Fruit fly (Drosophila melanogaster) whole organism, embryonic: ENCODE results near the gene Phb1.

Experiments used
- Blimp-1 ChIP-seq: fragments of 200-800 bp; sonication (Bioruptor generic); optimal IDR thresholded peaks from 3 replicates; lab custom pipeline; 2018; ENCODE audit warnings: missing biosample characterization, missing genetic modification characterization, mild to moderate bottlenecking, moderate library complexity, missing genetic modification reagents
- CG11695 ChIP-seq: fragments of 200-800 bp; sonication (Bioruptor generic); IDR thresholded peaks from 3 replicates; pipeline ENCODE4 v1.3.6; 2022; ENCODE audit warnings: missing biosample characterization, missing genetic modification characterization
- CG11696 ChIP-seq: fragments of 200-800 bp; sonication (Bioruptor generic); IDR thresholded peaks from 2 replicates; pipeline ENCODE4 v1.3.6; 2022; ENCODE audit warnings: missing biosample characterization, missing genetic modification characterization
- CG12104 ChIP-seq: fragments of 200-800 bp; sonication (Bioruptor generic); optimal IDR thresholded peaks from 3 replicates; lab custom pipeline; 2016; ENCODE audit warnings: missing biosample characterization, missing genetic modification characterization
- CG12769 ChIP-seq: fragments of 200-800 bp; sonication (Bioruptor generic); optimal IDR thresholded peaks from 2 replicates; lab custom pipeline; 2019; ENCODE audit warnings: missing biosample characterization, mild to moderate bottlenecking, missing genetic modification characterization, moderate library complexity
- CG14014 ChIP-seq: fragments of 200-800 bp; sonication (Bioruptor generic); IDR thresholded peaks from 2 replicates; pipeline ENCODE4 v1.3.6; 2022; ENCODE audit warnings: missing biosample characterization, missing genetic modification characterization
- CG17385 ChIP-seq: fragments of 200-800 bp; sonication (Bioruptor generic); optimal IDR thresholded peaks from 3 replicates; lab custom pipeline; 2018; ENCODE audit warnings: missing biosample characterization, mild to moderate bottlenecking, missing genetic modification characterization
- CG17568 ChIP-seq: fragments of 200-800 bp; sonication (Bioruptor generic); optimal IDR thresholded peaks from 2 replicates; lab custom pipeline; 2018; ENCODE audit warnings: missing biosample characterization, mild to moderate bottlenecking, missing genetic modification characterization, moderate library complexity
- CG1792 ChIP-seq: fragments of 200-800 bp; sonication (Bioruptor generic); optimal IDR thresholded peaks from 2 replicates; lab custom pipeline; 2016; ENCODE audit warnings: missing biosample characterization, missing genetic modification characterization
- CG1832 ChIP-seq: fragments of 200-800 bp; sonication (Bioruptor generic); optimal IDR thresholded peaks from 2 replicates; lab custom pipeline; 2017; ENCODE audit warnings: missing biosample characterization, mild to moderate bottlenecking, missing genetic modification characterization, inconsistent platforms
- CG18599 ChIP-seq: fragments of 200-800 bp; sonication (Bioruptor generic); optimal IDR thresholded peaks from 3 replicates; lab custom pipeline; 2017; ENCODE audit warnings: missing biosample characterization, missing genetic modification characterization, mild to moderate bottlenecking, moderate library complexity, missing genetic modification reagents
- CG2120 ChIP-seq: fragments of 200-800 bp; sonication (Bioruptor generic); optimal IDR thresholded peaks from 3 replicates; lab custom pipeline; 2016; ENCODE audit warnings: missing biosample characterization, missing genetic modification characterization
- CG2199 ChIP-seq: fragments of 200-800 bp; sonication (Bioruptor generic); IDR thresholded peaks from 3 replicates; pipeline ENCODE4 v1.3.6; 2022; ENCODE audit warnings: missing biosample characterization, missing genetic modification characterization
- CG2712 ChIP-seq: fragments of 200-800 bp; optimal IDR thresholded peaks from 3 replicates; lab custom pipeline; 2019; ENCODE audit warnings: missing biosample characterization, mild to moderate bottlenecking, missing genetic modification characterization, moderate library complexity
- CG31224 ChIP-seq: fragments of 200-800 bp; sonication (Bioruptor generic); IDR thresholded peaks from 2 replicates; pipeline ENCODE4 v1.3.6; 2022; ENCODE audit warnings: missing biosample characterization, missing genetic modification characterization
- CG31365 ChIP-seq: fragments of 200-800 bp; sonication (Bioruptor generic); optimal IDR thresholded peaks from 2 replicates; lab custom pipeline; 2018; ENCODE audit warnings: missing biosample characterization, mild to moderate bottlenecking, missing genetic modification characterization
- CHES-1-like ChIP-seq: fragments of 200-800 bp; sonication (Bioruptor generic); optimal IDR thresholded peaks from 2 replicates; lab custom pipeline; 2016; ENCODE audit warnings: missing biosample characterization, missing genetic modification characterization
- CoRest ChIP-seq: fragments of 200-800 bp; sonication (Bioruptor generic); optimal IDR thresholded peaks from 3 replicates; lab custom pipeline; 2018; ENCODE audit warnings: missing biosample characterization, mild to moderate bottlenecking, missing genetic modification characterization, moderate library complexity
- Dip3 ChIP-seq: fragments of 200-800 bp; sonication (Bioruptor generic); optimal IDR thresholded peaks from 3 replicates; lab custom pipeline; 2016; ENCODE audit warnings: missing biosample characterization, missing genetic modification characterization
- Drgx ChIP-seq: fragments of 200-800 bp; sonication (Bioruptor generic); IDR thresholded peaks from 2 replicates; pipeline ENCODE4 v1.3.6; 2022; ENCODE audit warnings: missing biosample characterization, missing genetic modification characterization
- Eip74EF ChIP-seq, 2 experiments: fragments of 200-800 bp in 1 of 2; fragments of >200 bp in 1 of 2; sonication (Bioruptor generic) in 1 of 2; optimal IDR thresholded peaks; 2 replicates each; lab custom pipeline; 2017 to 2019; ENCODE audit warnings: missing biosample characterization in 2 of 2, missing genetic modification characterization in 2 of 2, mild to moderate bottlenecking in 1 of 2, moderate library complexity in 1 of 2
- Ets65A ChIP-seq: fragments of 200-800 bp; sonication (Bioruptor generic); peaks from one replicate; lab custom pipeline; 2016; ENCODE audit warnings: missing biosample characterization, missing genetic modification characterization
- HHEX ChIP-seq: fragments of 200-800 bp; sonication (Bioruptor generic); optimal IDR thresholded peaks from 3 replicates; lab custom pipeline; 2017; ENCODE audit warnings: missing biosample characterization, mild to moderate bottlenecking, missing genetic modification characterization, missing genetic modification reagents
- Hr39 ChIP-seq: fragments of >200 bp; optimal IDR thresholded peaks from 2 replicates; lab custom pipeline; 2017
- Hsf ChIP-seq: fragments of 200-800 bp; sonication (Bioruptor generic); optimal IDR thresholded peaks from 3 replicates; lab custom pipeline; 2016; ENCODE audit warnings: missing biosample characterization, missing genetic modification characterization
- Med ChIP-seq: fragments of 200-800 bp; sonication (Bioruptor generic); peaks from one replicate; lab custom pipeline; 2016; ENCODE audit warnings: missing biosample characterization, missing genetic modification characterization, mild to moderate bottlenecking, inconsistent platforms, moderate library complexity
- Meics ChIP-seq: fragments of 200-800 bp; sonication (Bioruptor generic); optimal IDR thresholded peaks from 2 replicates; lab custom pipeline; 2017; ENCODE audit warnings: missing biosample characterization, mild to moderate bottlenecking, missing genetic modification characterization
- Rfx ChIP-seq: fragments of 200-800 bp; sonication (Bioruptor generic); IDR thresholded peaks from 2 replicates; pipeline ENCODE4 v1.3.6; 2022; ENCODE audit warnings: missing biosample characterization, missing genetic modification characterization
- Spps ChIP-seq: fragments of 200-800 bp; sonication (Bioruptor generic); optimal IDR thresholded peaks from 2 replicates; lab custom pipeline; 2018; ENCODE audit warnings: missing biosample characterization, mild to moderate bottlenecking, missing genetic modification characterization
- Trl ChIP-seq, 3 experiments: fragments of >200 bp in 2 of 3; fragments of 200-800 bp in 1 of 3; sonication (Bioruptor generic) in 1 of 3; optimal IDR thresholded peaks; 2 replicates in 1 of 3; 3 replicates in 2 of 3; lab custom pipeline; 2016 to 2017; ENCODE audit warnings: missing biosample characterization in 1 of 3, missing genetic modification characterization in 1 of 3
- ac ChIP-seq: fragments of 200-800 bp; sonication (Bioruptor generic); optimal IDR thresholded peaks from 3 replicates; lab custom pipeline; 2017; ENCODE audit warnings: missing biosample characterization, mild to moderate bottlenecking, missing genetic modification characterization
- bsh ChIP-seq, 2 experiments: fragments of 200-800 bp; sonication (Bioruptor generic); optimal IDR thresholded peaks; 2 replicates each; lab custom pipeline; 2017 to 2018; ENCODE audit warnings: mild to moderate bottlenecking in 2 of 2, missing biosample characterization in 2 of 2, missing genetic modification characterization in 2 of 2, moderate library complexity in 1 of 2
- chinmo ChIP-seq: fragments of 200-800 bp; sonication (Bioruptor generic); IDR thresholded peaks from 4 replicates; pipeline ENCODE4 v1.3.6; 2022; ENCODE audit warnings: missing biosample characterization, missing genetic modification characterization; ENCODE audit not compliant: partially characterized antibody
- da ChIP-seq: fragments of 200-800 bp; sonication (Bioruptor generic); optimal IDR thresholded peaks from 2 replicates; lab custom pipeline; 2016; ENCODE audit warnings: missing biosample characterization, missing genetic modification characterization
- lilli ChIP-seq: fragments of 200-800 bp; sonication (Bioruptor generic); optimal IDR thresholded peaks from 3 replicates; lab custom pipeline; 2016; ENCODE audit warnings: missing biosample characterization, missing genetic modification characterization
- maf-S ChIP-seq: fragments of 200-800 bp; sonication (Bioruptor generic); optimal IDR thresholded peaks from 2 replicates; lab custom pipeline; 2016; ENCODE audit warnings: missing biosample characterization, missing genetic modification characterization
- nom ChIP-seq: fragments of 200-800 bp; sonication (Bioruptor generic); optimal IDR thresholded peaks from 2 replicates; lab custom pipeline; 2017; ENCODE audit warnings: missing biosample characterization, missing genetic modification characterization, mild to moderate bottlenecking, moderate library complexity, missing genetic modification reagents
- pfk ChIP-seq: fragments of 200-800 bp; sonication (Bioruptor generic); optimal IDR thresholded peaks from 2 replicates; lab custom pipeline; 2018; ENCODE audit warnings: missing biosample characterization, mild to moderate bottlenecking, missing genetic modification characterization, moderate library complexity
- pnt ChIP-seq: fragments of 200-800 bp; sonication (Bioruptor generic); optimal IDR thresholded peaks from 3 replicates; lab custom pipeline; 2016; ENCODE audit warnings: missing biosample characterization, missing genetic modification characterization
- prd ChIP-seq, 3 experiments: fragments of >200 bp in 2 of 3; fragments of 200-800 bp in 1 of 3; sonication (Bioruptor generic) in 1 of 3; optimal IDR thresholded peaks in 2 of 3; IDR thresholded peaks in 1 of 3; 2 replicates in 2 of 3; 3 replicates in 1 of 3; pipeline versions ENCODE4 v1.3.6 to Lab custom; 2017 to 2022; ENCODE audit warnings: missing biosample characterization in 1 of 3, missing genetic modification characterization in 1 of 3
- ro ChIP-seq: fragments of 200-800 bp; sonication (Bioruptor generic); IDR thresholded peaks from 2 replicates; pipeline ENCODE4 v1.3.6; 2022; ENCODE audit warnings: missing biosample characterization, missing genetic modification characterization
- seq ChIP-seq: fragments of 200-800 bp; sonication (Bioruptor generic); IDR thresholded peaks from 2 replicates; pipeline ENCODE4 v1.3.6; 2022; ENCODE audit warnings: missing biosample characterization, missing genetic modification characterization
- sima ChIP-seq: fragments of 200-800 bp; sonication (Bioruptor generic); optimal IDR thresholded peaks from 2 replicates; lab custom pipeline; 2016; ENCODE audit warnings: missing biosample characterization, missing genetic modification characterization
- ssp ChIP-seq: fragments of 200-800 bp; sonication (Bioruptor generic); IDR thresholded peaks from 2 replicates; pipeline ENCODE4 v1.3.6; 2022; ENCODE audit warnings: missing biosample characterization, missing genetic modification characterization
- tna ChIP-seq: fragments of 200-800 bp; sonication (Bioruptor generic); IDR thresholded peaks from 2 replicates; pipeline ENCODE4 v1.3.6; 2022; ENCODE audit warnings: missing biosample characterization, missing genetic modification characterization; ENCODE audit not compliant: partially characterized antibody
- ttk ChIP-seq: fragments of 200-800 bp; sonication (Bioruptor generic); IDR thresholded peaks from 2 replicates; pipeline ENCODE4 v2.1.2; 2022; ENCODE audit warnings: missing biosample characterization, missing genetic modification characterization
- tup ChIP-seq: fragments of 200-800 bp; sonication (Bioruptor generic); optimal IDR thresholded peaks from 2 replicates; lab custom pipeline; 2016; ENCODE audit warnings: missing biosample characterization, mild to moderate bottlenecking, missing genetic modification characterization, moderate library complexity
- unpg ChIP-seq: fragments of 200-800 bp; sonication (Bioruptor generic); optimal IDR thresholded peaks from 3 replicates; lab custom pipeline; 2018; ENCODE audit warnings: missing biosample characterization, mild to moderate bottlenecking, missing genetic modification characterization, moderate library complexity

Phb1 gene

dm6 chr2L:19142176-19142870 lies 18.7 kb upstream of the Phb1 start (continued):
- TF ChIP-seq da (no peak), Spps (tag; lab: Kevin White, UChicago) (peak; percentile 4), ssp (peak; percentile 20; the same call in 1 of the 2 replicates), pnt (GFP tag; lab: Kevin White, UChicago) (no peak), Trl (optimal IDR thresholded peaks at IDR 0.05; lab: Kevin White, UChicago) (no peak), Trl (GFP tag; optimal IDR thresholded peaks at IDR 0.05; lab: Kevin White, UChicago) (peak; percentile 13), CG17385 (GFP tag; lab: Kevin White, UChicago) (peak; percentile 42), ro (GFP tag; lab: Robert Waterston, UW) (no peak), ttk (no peak), CG2712 (tag; lab: Kevin White, UChicago) (peak; percentile 21), maf-S (GFP tag; lab: Kevin White, UChicago) (no peak), ac (GFP tag; lab: Kevin White, UChicago) (no peak), Dip3 (peak; percentile 2), CG12769 (tag; lab: Kevin White, UChicago) (no peak), Hr39 (lab: Kevin White, UChicago) (no peak), tup (GFP tag; lab: Kevin White, UChicago) (no peak), Rfx (GFP tag; lab: Robert Waterston, UW) (0 out of 2 replicates have a peak, but pooled peaks have one; percentile 26), CG31224 (no peak), tna (GFP tag; lab: Robert Waterston, UW) (no peak), Meics (GFP tag; lab: Kevin White, UChicago) (no peak), CG18599 (GFP tag; lab: Kevin White, UChicago) (no peak), chinmo (GFP tag; lab: Robert Waterston, UW) (peak; percentile 85), CG14014 (GFP tag; lab: Robert Waterston, UW) (no peak), CG11695 (GFP tag; lab: Robert Waterston, UW) (peak; percentile 47; the same call in 1 of the 3 replicates), sima (no peak), CoRest (tag; lab: Kevin White, UChicago) (peak; percentile 11), prd (optimal IDR thresholded peaks at IDR 0.05; lab: Kevin White, UChicago) (no peak), prd (GFP tag; IDR thresholded peaks at IDR 0.05; lab: Robert Waterston, UW) (0 out of 3 replicates have a peak, but pooled peaks have one; percentile 16), Hsf (GFP tag; lab: Kevin White, UChicago) (peak; percentile 21), CG2120 (peak; percentile 34), pfk (GFP tag; lab: Kevin White, UChicago) (no peak), CG12104 (GFP tag; lab: Kevin White, UChicago) (no peak), nom (GFP tag; lab: Kevin White, UChicago) (no peak), lilli (GFP tag; lab: Kevin White, UChicago) (peak; percentile 41), CG1832 (peak; percentile 13), Ets65A (GFP tag; lab: Kevin White, UChicago) (no peak), Drgx (GFP tag; lab: Robert Waterston, UW) (peak; percentile 40), CHES-1-like (GFP tag; lab: Kevin White, UChicago) (no peak), Blimp-1 (peak; percentile 37), Med (peak; percentile 59), Eip74EF (GFP tag; optimal IDR thresholded peaks at IDR 0.05; lab: Kevin White, UChicago) (no peak), unpg (GFP tag; lab: Kevin White, UChicago) (peak; percentile 19), seq (GFP tag; lab: Robert Waterston, UW) (no peak), HHEX (GFP tag; lab: Kevin White, UChicago) (peak; percentile 4), CG31365 (tag; lab: Kevin White, UChicago) (no peak), CG1792 (GFP tag; lab: Kevin White, UChicago) (no peak), bsh (GFP tag; optimal IDR thresholded peaks at IDR 0.05; lab: Kevin White, UChicago) (peak in 1 of 2 experiments; percentile 36), CG11696 (GFP tag; lab: Robert Waterston, UW) (no peak), CG17568 (GFP tag; lab: Kevin White, UChicago) (no peak), CG2199 (0 out of 3 replicates have a peak, but pooled peaks have one; percentile 64)
